Worm (Caenorhabditis elegans): ENCODE measurements around the gene nfya-1.

ce11 chrX:11964555-11964954, 17.9 kb upstream of the nfya-1 start:
- TF ChIP-seq nhr-11 (tag; optimal IDR thresholded peaks at IDR 0.05) (no peak), ceh-34 (tag; optimal IDR thresholded peaks at IDR 0.05) (no peak), unc-86 (tag; optimal IDR thresholded peaks at IDR 0.05) (no peak), unc-3 (GFP tag; conservative IDR thresholded peaks at IDR 0.05) (no peak), unc-3 (tag; optimal IDR thresholded peaks at IDR 0.05) (no peak)

Data from whole organism, late embryonic.